Fruit fly (Drosophila melanogaster): ENCODE measurements around the gene Cmpk.

Cmpk gene

dm6 chr3R:26014262-26014833 lies 40.9 kb downstream of the Cmpk start, which contains the start of gene Kaz-m1 (continued):
- TF ChIP-seq Chrac-16 (GFP tag; optimal IDR thresholded peaks at IDR 0.05) (no peak), Mes4 (GFP tag; optimal IDR thresholded peaks at IDR 0.05) (no peak), CG8388 (GFP tag; optimal IDR thresholded peaks at IDR 0.05) (peak; percentile 42), fd96Cb (tag; optimal IDR thresholded peaks at IDR 0.05) (peak; percentile 61), CG10543 (GFP tag; optimal IDR thresholded peaks at IDR 0.05) (no peak), Hr51 (GFP tag; optimal IDR thresholded peaks at IDR 0.05) (peak in 1 of 2 experiments; percentile 66), CG8924 (tag; optimal IDR thresholded peaks at IDR 0.05) (peak; percentile 70), ERR (GFP tag; optimal IDR thresholded peaks at IDR 0.05) (no peak), Poxn (GFP tag; IDR thresholded peaks at IDR 0.05) (no peak), CG11093 (GFP tag; IDR thresholded peaks at IDR 0.05) (no peak), Taf1 (GFP tag; IDR thresholded peaks at IDR 0.05) (0 out of 2 replicates have a peak, but pooled peaks have one; percentile 6), Nf-YB (GFP tag; optimal IDR thresholded peaks at IDR 0.05) (peak; percentile 56), CG17829 (tag; optimal IDR thresholded peaks at IDR 0.05) (peak; percentile 64), CG6254 (GFP tag; optimal IDR thresholded peaks at IDR 0.05) (peak; percentile 22), CG31441 (GFP tag; IDR thresholded peaks at IDR 0.05) (peak; percentile 79), Sox100B (GFP tag; optimal IDR thresholded peaks at IDR 0.05) (peak; percentile 44), Kr (GFP tag; optimal IDR thresholded peaks at IDR 0.05) (no peak), CG15011 (GFP tag; optimal IDR thresholded peaks at IDR 0.05) (no peak), CG15601 (tag; optimal IDR thresholded peaks at IDR 0.05) (peak; percentile 40), Trl (optimal IDR thresholded peaks at IDR 0.05) (no peak), Trl (GFP tag; optimal IDR thresholded peaks at IDR 0.05) (no peak), kay (GFP tag; optimal IDR thresholded peaks at IDR 0.05) (no peak), NC2β (GFP tag; optimal IDR thresholded peaks at IDR 0.05) (no peak), CG11504 (tag; optimal IDR thresholded peaks at IDR 0.05) (peak; percentile 72), CG12104 (GFP tag; optimal IDR thresholded peaks at IDR 0.05) (peak; percentile 44), HLH54F (GFP tag; optimal IDR thresholded peaks at IDR 0.05) (no peak), Dek (tag; optimal IDR thresholded peaks at IDR 0.05) (peak; percentile 50), Asciz (GFP tag; optimal IDR thresholded peaks at IDR 0.05) (no peak), CG18599 (GFP tag; optimal IDR thresholded peaks at IDR 0.05) (peak; percentile 54), CG5180 (GFP tag; optimal IDR thresholded peaks at IDR 0.05) (no peak), CG13775 (GFP tag; optimal IDR thresholded peaks at IDR 0.05) (peak; percentile 7), Dad (GFP tag; optimal IDR thresholded peaks at IDR 0.05) (no peak), sob (GFP tag; IDR thresholded peaks at IDR 0.05) (0 out of 2 replicates have a peak, but pooled peaks have one; percentile 24), HmgD (GFP tag; optimal IDR thresholded peaks at IDR 0.05) (no peak), nerfin-2 (GFP tag; IDR thresholded peaks at IDR 0.05; ENCODE audit: partially characterized antibody) (no peak), Mad (GFP tag; optimal IDR thresholded peaks at IDR 0.05) (no peak), HHEX (GFP tag; optimal IDR thresholded peaks at IDR 0.05) (peak; percentile 40), gem (tag; optimal IDR thresholded peaks at IDR 0.05) (peak; percentile 82), CG11695 (GFP tag; IDR thresholded peaks at IDR 0.05) (peak; percentile 59; the same call in 1 of the 3 replicates), D19B (GFP tag; optimal IDR thresholded peaks at IDR 0.05) (no peak), CG2712 (tag; optimal IDR thresholded peaks at IDR 0.05) (peak; percentile 81), CG14860 (GFP tag; IDR thresholded peaks at IDR 0.05; ENCODE audit: partially characterized antibody) (no peak), aop (GFP tag; IDR thresholded peaks at IDR 0.05) (no peak), CG3838 (GFP tag; optimal IDR thresholded peaks at IDR 0.05) (no peak), CG32532 (GFP tag; IDR thresholded peaks at IDR 0.05) (peak; percentile 45; the same call in 1 of the 2 replicates), CG18262 (tag; optimal IDR thresholded peaks at IDR 0.05) (peak; percentile 80), Hr3 (GFP tag; optimal IDR thresholded peaks at IDR 0.05) (no peak), E2f1 (GFP tag; IDR thresholded peaks at IDR 0.05) (0 out of 2 replicates have a peak, but pooled peaks have one; percentile 14), CG17568 (GFP tag; optimal IDR thresholded peaks at IDR 0.05) (no peak), CG9817 (tag; optimal IDR thresholded peaks at IDR 0.05) (peak; percentile 55)

Data from whole organism, embryonic.